Fruit fly (Drosophila melanogaster) whole organism, embryonic: ENCODE measurements around the gene Tmtc4.

ENCODE experiments used
- BtbVII ChIP-seq: fragments of 200-800 bp; sonication (Bioruptor generic); optimal IDR thresholded peaks from 3 replicates; lab custom pipeline; 2017; ENCODE audit warnings: missing biosample characterization, mild to moderate bottlenecking, missing genetic modification characterization
- CG10543 ChIP-seq: fragments of 200-800 bp; sonication (Bioruptor generic); optimal IDR thresholded peaks from 3 replicates; lab custom pipeline; 2017; ENCODE audit warnings: missing biosample characterization, mild to moderate bottlenecking, missing genetic modification characterization, moderate library complexity
- CG10654 ChIP-seq: fragments of 200-800 bp; sonication (Bioruptor generic); optimal IDR thresholded peaks from 2 replicates; lab custom pipeline; 2016; ENCODE audit warnings: missing biosample characterization, missing genetic modification characterization
- CG1233 ChIP-seq: fragments of 200-800 bp; sonication (Bioruptor generic); optimal IDR thresholded peaks from 4 replicates; lab custom pipeline; 2018; ENCODE audit warnings: missing biosample characterization, mild to moderate bottlenecking, missing genetic modification characterization
- CG12659 ChIP-seq: fragments of 200-800 bp; sonication (Bioruptor generic); optimal IDR thresholded peaks from 3 replicates; lab custom pipeline; 2017; ENCODE audit warnings: mild to moderate bottlenecking, missing biosample characterization, missing genetic modification reagents, missing genetic modification characterization
- CG13624 ChIP-seq: fragments of 200-800 bp; sonication (Bioruptor generic); optimal IDR thresholded peaks from 2 replicates; lab custom pipeline; 2016; ENCODE audit warnings: missing biosample characterization, missing genetic modification characterization
- CG14667 ChIP-seq: fragments of 200-800 bp; sonication (Bioruptor generic); IDR thresholded peaks from 2 replicates; pipeline ENCODE4 v1.3.6; 2022; ENCODE audit warnings: missing biosample characterization, missing genetic modification characterization
- CG1529 ChIP-seq: fragments of 200-800 bp; sonication (Bioruptor generic); optimal IDR thresholded peaks from 3 replicates; lab custom pipeline; 2018; ENCODE audit warnings: missing biosample characterization, missing genetic modification characterization
- CG16863 ChIP-seq: fragments of 200-800 bp; sonication (Bioruptor generic); optimal IDR thresholded peaks from 3 replicates; lab custom pipeline; 2016; ENCODE audit warnings: missing biosample characterization, missing genetic modification characterization
- CG17612 ChIP-seq: fragments of 200-800 bp; sonication (Bioruptor generic); IDR thresholded peaks from 2 replicates; pipeline ENCODE4 v1.3.6; 2022; ENCODE audit warnings: missing biosample characterization, missing genetic modification characterization
- CG17802 ChIP-seq: fragments of 200-800 bp; sonication (Bioruptor generic); optimal IDR thresholded peaks from 2 replicates; lab custom pipeline; 2018; ENCODE audit warnings: missing biosample characterization, mild to moderate bottlenecking, missing genetic modification characterization, moderate library complexity
- CG2202 ChIP-seq: fragments of 200-800 bp; sonication (Bioruptor generic); optimal IDR thresholded peaks from 2 replicates; lab custom pipeline; 2018; ENCODE audit warnings: missing biosample characterization, mild to moderate bottlenecking, missing genetic modification characterization
- CG2678 ChIP-seq: fragments of 200-800 bp; sonication (Bioruptor generic); optimal IDR thresholded peaks from 3 replicates; lab custom pipeline; 2019; ENCODE audit warnings: missing biosample characterization, mild to moderate bottlenecking, missing genetic modification characterization, moderate library complexity
- CG34422 ChIP-seq: fragments of 200-800 bp; sonication (Bioruptor generic); IDR thresholded peaks from 3 replicates; pipeline ENCODE4 v1.3.6; 2022; ENCODE audit warnings: missing biosample characterization, missing genetic modification characterization
- CG42726 ChIP-seq: fragments of 200-800 bp; sonication (Bioruptor generic); IDR thresholded peaks from 2 replicates; pipeline ENCODE4 v1.3.6; 2022; ENCODE audit warnings: missing biosample characterization, missing genetic modification characterization; ENCODE audit not compliant: partially characterized antibody
- CG43689 ChIP-seq: fragments of 200-800 bp; sonication (Bioruptor generic); IDR thresholded peaks from 2 replicates; pipeline ENCODE4 v1.3.6; 2022; ENCODE audit warnings: missing biosample characterization, missing genetic modification characterization
- CG6683 ChIP-seq: fragments of 200-800 bp; sonication (Bioruptor generic); optimal IDR thresholded peaks from 2 replicates; lab custom pipeline; 2017; ENCODE audit warnings: missing biosample characterization, mild to moderate bottlenecking, missing genetic modification characterization, missing genetic modification reagents
- CG7556 ChIP-seq: fragments of 200-800 bp; sonication (Bioruptor generic); optimal IDR thresholded peaks from 2 replicates; lab custom pipeline; 2017; ENCODE audit warnings: missing biosample characterization, mild to moderate bottlenecking, missing genetic modification characterization
- Doc2 ChIP-seq: fragments of 200-800 bp; sonication (Bioruptor generic); IDR thresholded peaks from 2 replicates; pipeline ENCODE4 v1.3.6; 2022; ENCODE audit warnings: missing biosample characterization, missing genetic modification characterization
- E2f2 ChIP-seq: fragments of 200-800 bp; sonication (Bioruptor generic); IDR thresholded peaks from 2 replicates; pipeline ENCODE4 v1.3.6; 2022; ENCODE audit warnings: missing biosample characterization, missing genetic modification characterization
- HHEX ChIP-seq: fragments of 200-800 bp; sonication (Bioruptor generic); optimal IDR thresholded peaks from 3 replicates; lab custom pipeline; 2017; ENCODE audit warnings: missing biosample characterization, mild to moderate bottlenecking, missing genetic modification characterization, missing genetic modification reagents
- HLH3B ChIP-seq: fragments of 200-800 bp; sonication (Bioruptor generic); IDR thresholded peaks from 2 replicates; pipeline ENCODE4 v1.3.6; 2022; ENCODE audit warnings: missing biosample characterization, missing genetic modification characterization
- HLHmδ ChIP-seq: fragments of 200-800 bp; sonication (Bioruptor generic); optimal IDR thresholded peaks from 2 replicates; lab custom pipeline; 2018; ENCODE audit warnings: missing biosample characterization, mild to moderate bottlenecking, missing genetic modification characterization, moderate library complexity
- NFAT ChIP-seq: fragments of 200-800 bp; sonication (Bioruptor generic); IDR thresholded peaks from 2 replicates; pipeline ENCODE4 v1.3.6; 2022; ENCODE audit warnings: missing biosample characterization, missing genetic modification characterization
- Optix ChIP-seq: fragments of 200-800 bp; sonication (Bioruptor generic); IDR thresholded peaks from 3 replicates; pipeline ENCODE4 v1.3.6; 2022; ENCODE audit warnings: missing biosample characterization, missing genetic modification characterization
- Pdp1 ChIP-seq, 2 experiments: fragments of 200-800 bp; sonication (Bioruptor generic); optimal IDR thresholded peaks; 3 replicates each; lab custom pipeline; 2016; ENCODE audit warnings: missing biosample characterization in 2 of 2, missing genetic modification characterization in 2 of 2, mild to moderate bottlenecking in 1 of 2, moderate library complexity in 1 of 2
- Side ChIP-seq: fragments of 200-800 bp; sonication (Bioruptor generic); optimal IDR thresholded peaks from 2 replicates; lab custom pipeline; 2016; ENCODE audit warnings: missing biosample characterization, missing genetic modification characterization
- Stat92E ChIP-seq, 3 experiments: fragments of >200 bp in 2 of 3; fragments of 200-800 bp in 1 of 3; sonication (Bioruptor generic) in 1 of 3; optimal IDR thresholded peaks; 2 replicates each; lab custom pipeline; 2017 to 2019; ENCODE audit warnings: missing biosample characterization in 3 of 3, missing genetic modification characterization in 3 of 3, mild to moderate bottlenecking in 1 of 3, moderate library complexity in 1 of 3
- ac ChIP-seq: fragments of 200-800 bp; sonication (Bioruptor generic); optimal IDR thresholded peaks from 3 replicates; lab custom pipeline; 2017; ENCODE audit warnings: missing biosample characterization, mild to moderate bottlenecking, missing genetic modification characterization
- al ChIP-seq: fragments of 200-800 bp; sonication (Bioruptor generic); IDR thresholded peaks from 2 replicates; pipeline ENCODE4 v1.3.6; 2022; ENCODE audit warnings: missing biosample characterization, missing genetic modification characterization
- ase ChIP-seq: fragments of 200-800 bp; sonication (Bioruptor generic); IDR thresholded peaks from 3 replicates; pipeline ENCODE4 v1.3.6; 2022; ENCODE audit warnings: missing biosample characterization, missing genetic modification characterization
- az2 ChIP-seq: fragments of 200-800 bp; sonication (Bioruptor generic); optimal IDR thresholded peaks from 3 replicates; lab custom pipeline; 2016; ENCODE audit warnings: missing biosample characterization, missing genetic modification characterization
- bab2 ChIP-seq: fragments of 200-800 bp; sonication (Bioruptor generic); optimal IDR thresholded peaks from 2 replicates; lab custom pipeline; 2016; ENCODE audit warnings: missing biosample characterization, missing genetic modification characterization
- cas ChIP-seq: fragments of 200-800 bp; sonication (Bioruptor generic); IDR thresholded peaks from 2 replicates; pipeline ENCODE4 v1.3.6; 2022; ENCODE audit warnings: missing biosample characterization, missing genetic modification characterization
- cg ChIP-seq: fragments of 200-800 bp; sonication (Bioruptor generic); optimal IDR thresholded peaks from 3 replicates; lab custom pipeline; 2019; ENCODE audit warnings: missing biosample characterization, mild to moderate bottlenecking, missing genetic modification characterization, moderate library complexity
- chn ChIP-seq: fragments of 200-800 bp; sonication (Bioruptor generic); optimal IDR thresholded peaks from 2 replicates; lab custom pipeline; 2016; ENCODE audit warnings: missing biosample characterization, missing genetic modification characterization
- crp ChIP-seq, 2 experiments: fragments of 200-800 bp; sonication (Bioruptor generic); optimal IDR thresholded peaks; 2 replicates in 1 of 2; 3 replicates in 1 of 2; lab custom pipeline; 2017; ENCODE audit warnings: missing biosample characterization in 2 of 2, missing genetic modification characterization in 2 of 2, mild to moderate bottlenecking in 1 of 2, moderate library complexity in 1 of 2
- disco-r ChIP-seq: fragments of 200-800 bp; sonication (Bioruptor generic); optimal IDR thresholded peaks from 2 replicates; lab custom pipeline; 2016; ENCODE audit warnings: missing biosample characterization, missing genetic modification characterization
- dysf ChIP-seq: fragments of 200-800 bp; sonication (Bioruptor generic); IDR thresholded peaks from 3 replicates; pipeline ENCODE4 v1.3.6; 2022; ENCODE audit warnings: missing biosample characterization, missing genetic modification characterization
- esg ChIP-seq: fragments of 200-800 bp; sonication (Bioruptor generic); conservative IDR thresholded peaks from 2 replicates; pipeline ENCODE4 v1.3.6; 2022; ENCODE audit warnings: missing biosample characterization, missing genetic modification characterization
- fd64A ChIP-seq: fragments of 200-800 bp; sonication (Bioruptor generic); optimal IDR thresholded peaks from 3 replicates; lab custom pipeline; 2018; ENCODE audit warnings: missing biosample characterization, mild to moderate bottlenecking, missing genetic modification characterization
- gce ChIP-seq: fragments of 200-800 bp; sonication (Bioruptor generic); IDR thresholded peaks from 3 replicates; pipeline ENCODE4 v1.3.6; 2022; ENCODE audit warnings: missing biosample characterization, missing genetic modification characterization
- gcm ChIP-seq: fragments of 200-800 bp; sonication (Bioruptor generic); optimal IDR thresholded peaks from 2 replicates; lab custom pipeline; 2019; ENCODE audit warnings: missing biosample characterization, mild to moderate bottlenecking, missing genetic modification characterization, moderate library complexity
- ken ChIP-seq: fragments of 200-800 bp; sonication (Bioruptor generic); IDR thresholded peaks from 3 replicates; pipeline ENCODE4 v1.3.6; 2022; ENCODE audit warnings: missing biosample characterization, missing genetic modification characterization
- knrl ChIP-seq: fragments of 200-800 bp; sonication (Bioruptor generic); IDR thresholded peaks from 3 replicates; pipeline ENCODE4 v1.3.6; 2022; ENCODE audit warnings: missing biosample characterization, missing genetic modification characterization; ENCODE audit not compliant: partially characterized antibody
- nmo ChIP-seq: fragments of 200-800 bp; sonication (Bioruptor generic); optimal IDR thresholded peaks from 2 replicates; lab custom pipeline; 2018; ENCODE audit warnings: missing biosample characterization, mild to moderate bottlenecking, missing genetic modification characterization, moderate library complexity
- rib ChIP-seq: fragments of 200-800 bp; sonication (Bioruptor generic); IDR thresholded peaks from 2 replicates; pipeline ENCODE4 v1.3.6; 2022; ENCODE audit warnings: missing biosample characterization, missing genetic modification characterization
- salm ChIP-seq: fragments of 200-800 bp; sonication (Bioruptor generic); optimal IDR thresholded peaks from 2 replicates; lab custom pipeline; 2018; ENCODE audit warnings: missing biosample characterization, mild to moderate bottlenecking, missing genetic modification characterization
- sisA ChIP-seq: fragments of 200-800 bp; sonication (Bioruptor generic); IDR thresholded peaks from 2 replicates; pipeline ENCODE4 v1.3.6; 2022; ENCODE audit warnings: missing biosample characterization, missing genetic modification characterization
- slp2 ChIP-seq: fragments of 200-800 bp; sonication (Bioruptor generic); optimal IDR thresholded peaks from 2 replicates; lab custom pipeline; 2016; ENCODE audit warnings: missing biosample characterization, missing genetic modification characterization
- sug ChIP-seq: fragments of 200-800 bp; optimal IDR thresholded peaks from 2 replicates; lab custom pipeline; 2019; ENCODE audit warnings: missing biosample characterization, mild to moderate bottlenecking, missing genetic modification characterization, moderate library complexity
- z ChIP-seq: fragments of 200-800 bp; sonication (Bioruptor generic); IDR thresholded peaks from 3 replicates; pipeline ENCODE4 v1.3.6; 2022; ENCODE audit warnings: missing biosample characterization, missing genetic modification characterization

The Tmtc4 gene

DNA sequence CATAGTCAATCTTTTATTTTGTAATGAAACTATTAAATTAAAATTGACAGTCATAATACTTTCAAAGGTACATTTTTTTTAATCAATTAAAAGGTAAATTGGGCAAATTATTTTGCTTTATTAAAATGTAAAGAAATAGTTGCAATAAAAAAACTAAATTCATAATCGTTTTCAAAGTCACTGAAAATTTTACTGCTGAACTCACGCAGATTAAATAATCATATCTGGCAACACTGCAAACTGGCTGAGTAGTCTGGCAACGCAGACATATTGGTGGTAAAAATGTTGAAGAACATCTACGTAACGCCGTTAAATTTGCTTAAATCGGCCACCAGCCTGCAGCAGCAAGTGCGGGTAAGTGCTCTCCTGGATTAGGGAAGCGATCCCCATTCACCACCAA lies 20.6 kb upstream of the Tmtc4 start, which contains the start of gene mRpL9 (continued):
- no peak for TF ChIP-seq slp2
- no peak for TF ChIP-seq chn (GFP tag; lab: Kevin White, UChicago)
- TF ChIP-seq fd64A (GFP tag; lab: Kevin White, UChicago): no peak
- TF ChIP-seq CG2202 (tag; lab: Kevin White, UChicago): no peak
- no peak for TF ChIP-seq bab2
- TF ChIP-seq CG34422 (GFP tag; lab: Robert Waterston, UW): no peak
- TF ChIP-seq z (GFP tag; lab: Robert Waterston, UW): no peak
- TF ChIP-seq nmo (GFP tag; lab: Kevin White, UChicago): peak; percentile 34
- TF ChIP-seq HLH3B: no peak
- no peak for TF ChIP-seq CG10543 (GFP tag; lab: Kevin White, UChicago)
- TF ChIP-seq CG12659 (GFP tag; lab: Kevin White, UChicago): peak; percentile 46
- no peak for TF ChIP-seq CG2678 (tag; lab: Kevin White, UChicago)
- TF ChIP-seq NFAT: no peak
- peak in 1 of 2 experiments; percentile 93 for TF ChIP-seq Pdp1 (GFP tag; optimal IDR thresholded peaks at IDR 0.05; lab: Kevin White, UChicago)
- TF ChIP-seq CG13624 (GFP tag; lab: Kevin White, UChicago): peak; percentile 30
- no peak for TF ChIP-seq HHEX (GFP tag; lab: Kevin White, UChicago)
- TF ChIP-seq crp (GFP tag; optimal IDR thresholded peaks at IDR 0.05; lab: Kevin White, UChicago): no peak
- TF ChIP-seq disco-r (GFP tag; lab: Kevin White, UChicago): no peak
- TF ChIP-seq Doc2: no peak
- TF ChIP-seq sug (tag; lab: Kevin White, UChicago): peak; percentile 34
- TF ChIP-seq al: no peak
- TF ChIP-seq cas (GFP tag; lab: Robert Waterston, UW): no peak
- no peak for TF ChIP-seq ase
- TF ChIP-seq esg (GFP tag; lab: Robert Waterston, UW): no peak
- TF ChIP-seq CG17802 (tag; lab: Kevin White, UChicago): no peak
- TF ChIP-seq Stat92E (GFP tag; optimal IDR thresholded peaks at IDR 0.05; lab: Kevin White, UChicago): no peak
- TF ChIP-seq CG1529: no peak
- TF ChIP-seq HLHmδ (GFP tag; lab: Kevin White, UChicago): no peak
- no peak for TF ChIP-seq Side
- TF ChIP-seq az2 (GFP tag; lab: Kevin White, UChicago): no peak
- TF ChIP-seq cg (GFP tag; lab: Kevin White, UChicago): no peak
- no peak for TF ChIP-seq CG14667 (GFP tag; lab: Robert Waterston, UW)
- no peak for TF ChIP-seq Optix
- peak; percentile 44; the same call in 1 of the 3 replicates for TF ChIP-seq knrl (GFP tag; lab: Robert Waterston, UW)
- TF ChIP-seq CG6683 (GFP tag; lab: Kevin White, UChicago): no peak
- peak; percentile 9 for TF ChIP-seq CG10654 (GFP tag; lab: Kevin White, UChicago)
- TF ChIP-seq CG42726 (GFP tag; lab: Robert Waterston, UW): no peak
- no peak for TF ChIP-seq CG16863 (GFP tag; lab: Kevin White, UChicago)
- no peak for TF ChIP-seq salm
- TF ChIP-seq BtbVII (GFP tag; lab: Kevin White, UChicago): no peak
- no peak for TF ChIP-seq CG17612 (GFP tag; lab: Robert Waterston, UW)
- TF ChIP-seq dysf (GFP tag; lab: Robert Waterston, UW): no peak
- TF ChIP-seq CG43689 (GFP tag; lab: Robert Waterston, UW): no peak
- TF ChIP-seq sisA (GFP tag; lab: Robert Waterston, UW): no peak
- no peak for TF ChIP-seq rib
- TF ChIP-seq CG1233 (GFP tag; lab: Kevin White, UChicago): no peak
- no peak for TF ChIP-seq ken
- peak; percentile 70 for TF ChIP-seq E2f2
- TF ChIP-seq gce (GFP tag; lab: Robert Waterston, UW): no peak
- no peak for TF ChIP-seq ac (GFP tag; lab: Kevin White, UChicago)
- no peak for TF ChIP-seq CG7556
- no peak for TF ChIP-seq gcm (GFP tag; lab: Kevin White, UChicago)
